Fruit fly (Drosophila melanogaster) whole organism, embryonic: Measurements from ENCODE around the gene Alg9.

ENCODE experiments used
- Aef1 ChIP-seq: fragments of 200-800 bp; sonication (Bioruptor generic); IDR thresholded peaks from 3 replicates; pipeline ENCODE4 v1.3.6; 2022; ENCODE audit warnings: missing biosample characterization, missing genetic modification characterization
- Blimp-1 ChIP-seq: fragments of 200-800 bp; sonication (Bioruptor generic); optimal IDR thresholded peaks from 3 replicates; lab custom pipeline; 2018; ENCODE audit warnings: missing biosample characterization, missing genetic modification characterization, mild to moderate bottlenecking, moderate library complexity, missing genetic modification reagents
- CG10979 ChIP-seq: fragments of 200-800 bp; sonication (Bioruptor generic); optimal IDR thresholded peaks from 2 replicates; lab custom pipeline; 2018; ENCODE audit warnings: missing biosample characterization, mild to moderate bottlenecking, missing genetic modification characterization, moderate library complexity
- CG11247 ChIP-seq: fragments of 200-800 bp; sonication (Bioruptor generic); IDR thresholded peaks from 2 replicates; pipeline ENCODE4 v1.3.6; 2022; ENCODE audit warnings: missing biosample characterization, missing genetic modification characterization
- CG11504 ChIP-seq: fragments of 200-800 bp; sonication (Bioruptor generic); optimal IDR thresholded peaks from 3 replicates; lab custom pipeline; 2019; ENCODE audit warnings: missing biosample characterization, mild to moderate bottlenecking, missing genetic modification characterization, moderate library complexity
- CG12391 ChIP-seq: fragments of 200-800 bp; sonication (Bioruptor generic); optimal IDR thresholded peaks from 3 replicates; lab custom pipeline; 2018; ENCODE audit warnings: missing biosample characterization, mild to moderate bottlenecking, missing genetic modification characterization, moderate library complexity
- CG1603 ChIP-seq: fragments of 200-800 bp; sonication (Bioruptor generic); optimal IDR thresholded peaks from 2 replicates; lab custom pipeline; 2019; ENCODE audit warnings: missing biosample characterization, mild to moderate bottlenecking, missing genetic modification characterization, moderate library complexity
- CG16813 ChIP-seq: fragments of 200-800 bp; sonication (Bioruptor generic); IDR thresholded peaks from 3 replicates; pipeline ENCODE4 v1.3.6; 2022; ENCODE audit warnings: missing biosample characterization, missing genetic modification characterization; ENCODE audit not compliant: partially characterized antibody
- CG16815 ChIP-seq: fragments of 200-800 bp; sonication (Bioruptor generic); optimal IDR thresholded peaks from 3 replicates; lab custom pipeline; 2017; ENCODE audit warnings: missing biosample characterization, mild to moderate bottlenecking, missing genetic modification characterization
- CG17829 ChIP-seq: fragments of 200-800 bp; optimal IDR thresholded peaks from 2 replicates; lab custom pipeline; 2019; ENCODE audit warnings: missing biosample characterization, mild to moderate bottlenecking, missing genetic modification characterization, moderate library complexity
- CG2116 ChIP-seq: fragments of 200-800 bp; sonication (Bioruptor generic); optimal IDR thresholded peaks from 3 replicates; lab custom pipeline; 2018; ENCODE audit warnings: missing biosample characterization, mild to moderate bottlenecking, missing genetic modification characterization
- CG2202 ChIP-seq: fragments of 200-800 bp; sonication (Bioruptor generic); optimal IDR thresholded peaks from 2 replicates; lab custom pipeline; 2018; ENCODE audit warnings: missing biosample characterization, mild to moderate bottlenecking, missing genetic modification characterization
- CG2678 ChIP-seq: fragments of 200-800 bp; sonication (Bioruptor generic); optimal IDR thresholded peaks from 3 replicates; lab custom pipeline; 2019; ENCODE audit warnings: missing biosample characterization, mild to moderate bottlenecking, missing genetic modification characterization, moderate library complexity
- CG30403 ChIP-seq: fragments of 200-800 bp; sonication (Bioruptor generic); optimal IDR thresholded peaks from 3 replicates; lab custom pipeline; 2016; ENCODE audit warnings: missing biosample characterization, missing genetic modification characterization
- CG30431 ChIP-seq: fragments of 200-800 bp; sonication (Bioruptor generic); optimal IDR thresholded peaks from 2 replicates; lab custom pipeline; 2017; ENCODE audit warnings: missing biosample characterization, missing genetic modification characterization
- CG31365 ChIP-seq: fragments of 200-800 bp; sonication (Bioruptor generic); optimal IDR thresholded peaks from 2 replicates; lab custom pipeline; 2018; ENCODE audit warnings: missing biosample characterization, mild to moderate bottlenecking, missing genetic modification characterization
- CG31441 ChIP-seq: fragments of 200-800 bp; sonication (Bioruptor generic); IDR thresholded peaks from 2 replicates; pipeline ENCODE4 v1.3.6; 2022; ENCODE audit warnings: missing biosample characterization, missing genetic modification characterization
- CG5245 ChIP-seq: fragments of 200-800 bp; sonication (Bioruptor generic); optimal IDR thresholded peaks from 3 replicates; lab custom pipeline; 2016; ENCODE audit warnings: missing biosample characterization, missing genetic modification characterization
- CG6689 ChIP-seq: fragments of 200-800 bp; sonication (Bioruptor generic); IDR thresholded peaks from 2 replicates; pipeline ENCODE4 v1.3.6; 2022; ENCODE audit warnings: missing biosample characterization, missing genetic modification characterization
- CG7839 ChIP-seq: fragments of 200-800 bp; sonication (Bioruptor generic); optimal IDR thresholded peaks from 3 replicates; lab custom pipeline; 2018; ENCODE audit warnings: missing biosample characterization, mild to moderate bottlenecking, missing genetic modification characterization, moderate library complexity
- CG9727 ChIP-seq: fragments of 200-800 bp; sonication (Bioruptor generic); optimal IDR thresholded peaks from 3 replicates; lab custom pipeline; 2017; ENCODE audit warnings: missing biosample characterization, mild to moderate bottlenecking, missing genetic modification characterization
- D19A ChIP-seq: fragments of 200-800 bp; optimal IDR thresholded peaks from 3 replicates; lab custom pipeline; 2019; ENCODE audit warnings: missing biosample characterization, mild to moderate bottlenecking, missing genetic modification characterization, moderate library complexity
- D19B ChIP-seq: fragments of 200-800 bp; sonication (Bioruptor generic); optimal IDR thresholded peaks from 2 replicates; lab custom pipeline; 2017; ENCODE audit warnings: missing biosample characterization, mild to moderate bottlenecking, missing genetic modification characterization
- HmgD ChIP-seq: fragments of 200-800 bp; sonication (Bioruptor generic); optimal IDR thresholded peaks from 3 replicates; lab custom pipeline; 2016; ENCODE audit warnings: missing biosample characterization, missing genetic modification characterization
- Med ChIP-seq: fragments of 200-800 bp; sonication (Bioruptor generic); peaks from one replicate; lab custom pipeline; 2016; ENCODE audit warnings: missing biosample characterization, missing genetic modification characterization, mild to moderate bottlenecking, inconsistent platforms, moderate library complexity
- Pdp1 ChIP-seq, 2 experiments: fragments of 200-800 bp; sonication (Bioruptor generic); optimal IDR thresholded peaks; 3 replicates each; lab custom pipeline; 2016; ENCODE audit warnings: missing biosample characterization in 2 of 2, missing genetic modification characterization in 2 of 2, mild to moderate bottlenecking in 1 of 2, moderate library complexity in 1 of 2
- Sox100B ChIP-seq: fragments of 200-800 bp; sonication (Bioruptor generic); optimal IDR thresholded peaks from 3 replicates; lab custom pipeline; 2018; ENCODE audit warnings: missing biosample characterization, mild to moderate bottlenecking, missing genetic modification characterization
- Trl ChIP-seq, 3 experiments: fragments of >200 bp in 2 of 3; fragments of 200-800 bp in 1 of 3; sonication (Bioruptor generic) in 1 of 3; optimal IDR thresholded peaks; 2 replicates in 1 of 3; 3 replicates in 2 of 3; lab custom pipeline; 2016 to 2017; ENCODE audit warnings: missing biosample characterization in 1 of 3, missing genetic modification characterization in 1 of 3
- Xrp1 ChIP-seq: fragments of 200-800 bp; sonication (Bioruptor generic); IDR thresholded peaks from 2 replicates; pipeline ENCODE4 v1.3.6; 2022; ENCODE audit warnings: missing biosample characterization, missing genetic modification characterization
- YL-1 ChIP-seq: fragments of 200-800 bp; sonication (Bioruptor generic); optimal IDR thresholded peaks from 3 replicates; lab custom pipeline; 2017; ENCODE audit warnings: missing biosample characterization, mild to moderate bottlenecking, missing genetic modification characterization
- bsh ChIP-seq, 2 experiments: fragments of 200-800 bp; sonication (Bioruptor generic); optimal IDR thresholded peaks; 2 replicates each; lab custom pipeline; 2017 to 2018; ENCODE audit warnings: mild to moderate bottlenecking in 2 of 2, missing biosample characterization in 2 of 2, missing genetic modification characterization in 2 of 2, moderate library complexity in 1 of 2
- chif ChIP-seq, 2 experiments: fragments of 200-800 bp; sonication (Bioruptor generic); optimal IDR thresholded peaks; 3 replicates each; lab custom pipeline; 2016; ENCODE audit warnings: missing biosample characterization in 2 of 2, missing genetic modification characterization in 2 of 2
- dmrt99B ChIP-seq: fragments of 200-800 bp; sonication (Bioruptor generic); optimal IDR thresholded peaks from 2 replicates; lab custom pipeline; 2018; ENCODE audit warnings: missing biosample characterization, mild to moderate bottlenecking, missing genetic modification characterization, moderate library complexity
- exex ChIP-seq: fragments of 200-800 bp; sonication (Bioruptor generic); optimal IDR thresholded peaks from 4 replicates; lab custom pipeline; 2018; ENCODE audit warnings: missing biosample characterization, mild to moderate bottlenecking, missing genetic modification characterization, moderate library complexity
- grau ChIP-seq: fragments of 200-800 bp; optimal IDR thresholded peaks from 3 replicates; lab custom pipeline; 2019; ENCODE audit warnings: missing biosample characterization, mild to moderate bottlenecking, missing genetic modification characterization, moderate library complexity
- ind ChIP-seq: fragments of 200-800 bp; sonication (Bioruptor generic); optimal IDR thresholded peaks from 3 replicates; lab custom pipeline; 2016; ENCODE audit warnings: missing biosample characterization, missing genetic modification characterization
- kni ChIP-seq: fragments of 200-800 bp; sonication (Bioruptor generic); optimal IDR thresholded peaks from 3 replicates; lab custom pipeline; 2017; ENCODE audit warnings: mild to moderate bottlenecking, missing biosample characterization, missing genetic modification reagents, missing genetic modification characterization
- maf-S ChIP-seq: fragments of 200-800 bp; sonication (Bioruptor generic); optimal IDR thresholded peaks from 2 replicates; lab custom pipeline; 2016; ENCODE audit warnings: missing biosample characterization, missing genetic modification characterization
- nom ChIP-seq: fragments of 200-800 bp; sonication (Bioruptor generic); optimal IDR thresholded peaks from 2 replicates; lab custom pipeline; 2017; ENCODE audit warnings: missing biosample characterization, missing genetic modification characterization, mild to moderate bottlenecking, moderate library complexity, missing genetic modification reagents
- p53 ChIP-seq: fragments of 200-800 bp; sonication (Bioruptor generic); optimal IDR thresholded peaks from 2 replicates; lab custom pipeline; 2016; ENCODE audit warnings: missing biosample characterization, missing genetic modification characterization
- pan ChIP-seq, 4 experiments: fragments of >200 bp in 3 of 4; fragments of 200-800 bp in 1 of 4; sonication (Bioruptor generic) in 1 of 4; optimal IDR thresholded peaks in 3 of 4; IDR thresholded peaks in 1 of 4; 2 replicates each; pipeline versions ENCODE4 v1.3.6 to Lab custom; 2017 to 2022; ENCODE audit warnings: missing biosample characterization in 2 of 4, missing genetic modification characterization in 2 of 4, mixed read lengths in 1 of 4
- pb ChIP-seq: fragments of 200-800 bp; sonication (Bioruptor generic); optimal IDR thresholded peaks from 3 replicates; lab custom pipeline; 2016; ENCODE audit warnings: missing biosample characterization, missing genetic modification characterization
- row ChIP-seq: fragments of 200-800 bp; sonication (Bioruptor generic); IDR thresholded peaks from 3 replicates; pipeline ENCODE4 v1.3.6; 2022; ENCODE audit warnings: missing biosample characterization, missing genetic modification characterization
- run ChIP-seq: fragments of 200-800 bp; sonication (Bioruptor generic); optimal IDR thresholded peaks from 3 replicates; lab custom pipeline; 2018; ENCODE audit warnings: missing biosample characterization, mild to moderate bottlenecking, missing genetic modification characterization
- sens-2 ChIP-seq: fragments of 200-800 bp; sonication (Bioruptor generic); IDR thresholded peaks from 2 replicates; pipeline ENCODE4 v1.3.6; 2022; ENCODE audit warnings: missing biosample characterization, missing genetic modification characterization
- sisA ChIP-seq: fragments of 200-800 bp; sonication (Bioruptor generic); IDR thresholded peaks from 2 replicates; pipeline ENCODE4 v1.3.6; 2022; ENCODE audit warnings: missing biosample characterization, missing genetic modification characterization
- ttk ChIP-seq: fragments of 200-800 bp; sonication (Bioruptor generic); IDR thresholded peaks from 2 replicates; pipeline ENCODE4 v2.1.2; 2022; ENCODE audit warnings: missing biosample characterization, missing genetic modification characterization
- vvl ChIP-seq: fragments of 200-800 bp; sonication (Bioruptor generic); IDR thresholded peaks from 2 replicates; pipeline ENCODE4 v1.3.6; 2022; ENCODE audit warnings: missing biosample characterization, missing genetic modification characterization
- zfh1 ChIP-seq: fragments of 200-800 bp; sonication (Bioruptor generic); IDR thresholded peaks from 3 replicates; pipeline ENCODE4 v1.3.6; 2022; ENCODE audit warnings: missing biosample characterization, missing genetic modification characterization

Alg9 gene

dm6 chr3R:25174244-25174643, 47.1 kb upstream of the Alg9 start:
- TF ChIP-seq CG11504: peak; percentile 53
- TF ChIP-seq ind (GFP tag; lab: Kevin White, UChicago): no peak
- TF ChIP-seq CG16815 (GFP tag; lab: Kevin White, UChicago): peak; percentile 20
- TF ChIP-seq run (tag; lab: Kevin White, UChicago): no peak
- TF ChIP-seq pb (GFP tag; lab: Kevin White, UChicago): no peak
- peak; percentile 46 for TF ChIP-seq CG2678
- no peak for TF ChIP-seq Aef1
- TF ChIP-seq chif (GFP tag; optimal IDR thresholded peaks at IDR 0.05; lab: Kevin White, UChicago): peak in 1 of 2 experiments; percentile 42
- TF ChIP-seq vvl (GFP tag; lab: Robert Waterston, UW): 0 out of 2 replicates have a peak, but pooled peaks have one; percentile 24
- no peak for TF ChIP-seq p53 (GFP tag; lab: Kevin White, UChicago)
- TF ChIP-seq maf-S (GFP tag; lab: Kevin White, UChicago): no peak
- TF ChIP-seq CG9727: peak; percentile 67
- peak in 1 of 2 experiments; percentile 14 for TF ChIP-seq bsh (GFP tag; optimal IDR thresholded peaks at IDR 0.05; lab: Kevin White, UChicago)
- TF ChIP-seq zfh1 (GFP tag; lab: Robert Waterston, UW): peak; percentile 21; the same call in 1 of the 3 replicates
- TF ChIP-seq sens-2 (GFP tag; lab: Robert Waterston, UW): no peak
- TF ChIP-seq CG31441 (GFP tag; lab: Robert Waterston, UW): peak; percentile 49
- peak; percentile 12 for TF ChIP-seq Sox100B
- peak; percentile 58 for TF ChIP-seq CG1603 (tag; lab: Kevin White, UChicago)
- TF ChIP-seq CG16813 (GFP tag; lab: Robert Waterston, UW): no peak
- peak; percentile 53 for TF ChIP-seq row (GFP tag; lab: Robert Waterston, UW)
- TF ChIP-seq grau (tag; lab: Kevin White, UChicago): peak; percentile 36
- peak; percentile 15 for TF ChIP-seq CG5245 (GFP tag; lab: Kevin White, UChicago)
- TF ChIP-seq D19A: peak; percentile 49
- TF ChIP-seq kni (GFP tag; lab: Kevin White, UChicago): no peak
- TF ChIP-seq HmgD (GFP tag; lab: Kevin White, UChicago): no peak
- TF ChIP-seq Med (GFP tag; lab: Kevin White, UChicago): peak; percentile 25
- no peak for TF ChIP-seq CG2116 (GFP tag; lab: Kevin White, UChicago)
- no peak for TF ChIP-seq Trl (optimal IDR thresholded peaks at IDR 0.05; lab: Kevin White, UChicago)
- TF ChIP-seq Trl (GFP tag; optimal IDR thresholded peaks at IDR 0.05; lab: Kevin White, UChicago): peak; percentile 4
- peak; percentile 15 for TF ChIP-seq CG12391 (tag; lab: Kevin White, UChicago)
- peak; percentile 57 for TF ChIP-seq CG17829 (tag; lab: Kevin White, UChicago)
- peak; percentile 39 for TF ChIP-seq dmrt99B (tag; lab: Kevin White, UChicago)
- no peak for TF ChIP-seq CG2202 (tag; lab: Kevin White, UChicago)
- TF ChIP-seq CG30403: peak; percentile 14
- TF ChIP-seq Blimp-1 (GFP tag; lab: Kevin White, UChicago): peak; percentile 39
- peak in 1 of 2 experiments; percentile 77 for TF ChIP-seq pan (optimal IDR thresholded peaks at IDR 0.05; lab: Kevin White, UChicago)
- peak in 1 of 2 experiments; percentile 66 for TF ChIP-seq pan (GFP tag; optimal IDR thresholded peaks at IDR 0.05 in 1 of 2, IDR thresholded peaks at IDR 0.05 in 1 of 2)
- TF ChIP-seq exex (tag; lab: Kevin White, UChicago): no peak
- TF ChIP-seq Xrp1 (GFP tag; lab: Robert Waterston, UW): peak; percentile 60; the same call in 1 of the 2 replicates
- TF ChIP-seq nom: peak; percentile 9
- peak; percentile 50; the same call in 1 of the 2 replicates for TF ChIP-seq CG6689 (GFP tag; lab: Robert Waterston, UW)
- TF ChIP-seq CG31365 (tag; lab: Kevin White, UChicago): no peak
- no peak for TF ChIP-seq ttk (GFP tag; lab: Robert Waterston, UW)
- TF ChIP-seq Pdp1 (GFP tag; optimal IDR thresholded peaks at IDR 0.05; lab: Kevin White, UChicago): peak in 1 of 2 experiments; percentile 37
- peak; percentile 40 for TF ChIP-seq CG7839 (tag; lab: Kevin White, UChicago)
- TF ChIP-seq CG11247 (GFP tag; lab: Robert Waterston, UW): no peak
- peak; percentile 83 for TF ChIP-seq D19B (GFP tag; lab: Kevin White, UChicago)
- TF ChIP-seq YL-1: no peak
- TF ChIP-seq CG30431 (GFP tag; lab: Kevin White, UChicago): peak; percentile 15
- TF ChIP-seq CG10979: peak; percentile 71
- TF ChIP-seq sisA (GFP tag; lab: Robert Waterston, UW): no peak
